Fruit fly (Drosophila melanogaster) whole organism, embryonic: ENCODE data around the gene CG7386.

Experiments used
- ATbp ChIP-seq: fragments of 200-800 bp; sonication (Bioruptor generic); optimal IDR thresholded peaks from 2 replicates; lab custom pipeline; 2017; ENCODE audit warnings: missing biosample characterization, mild to moderate bottlenecking, missing genetic modification characterization, missing genetic modification reagents
- Ada2b ChIP-seq: fragments of 200-800 bp; sonication (Bioruptor generic); IDR thresholded peaks from 2 replicates; pipeline ENCODE4 v1.3.6; 2022; ENCODE audit warnings: missing biosample characterization, missing genetic modification characterization
- Blimp-1 ChIP-seq: fragments of 200-800 bp; sonication (Bioruptor generic); optimal IDR thresholded peaks from 3 replicates; lab custom pipeline; 2018; ENCODE audit warnings: missing biosample characterization, missing genetic modification characterization, mild to moderate bottlenecking, moderate library complexity, missing genetic modification reagents
- CG11247 ChIP-seq: fragments of 200-800 bp; sonication (Bioruptor generic); IDR thresholded peaks from 2 replicates; pipeline ENCODE4 v1.3.6; 2022; ENCODE audit warnings: missing biosample characterization, missing genetic modification characterization
- CG11398 ChIP-seq: fragments of 200-800 bp; sonication (Bioruptor generic); optimal IDR thresholded peaks from 2 replicates; lab custom pipeline; 2016; ENCODE audit warnings: missing biosample characterization, missing genetic modification characterization
- CG11456 ChIP-seq: fragments of 200-800 bp; sonication (Bioruptor generic); IDR thresholded peaks from 3 replicates; pipeline ENCODE4 v1.3.6; 2022; ENCODE audit warnings: missing biosample characterization, missing genetic modification characterization
- CG11695 ChIP-seq: fragments of 200-800 bp; sonication (Bioruptor generic); IDR thresholded peaks from 3 replicates; pipeline ENCODE4 v1.3.6; 2022; ENCODE audit warnings: missing biosample characterization, missing genetic modification characterization
- CG13287 ChIP-seq: fragments of 200-800 bp; sonication (Bioruptor generic); IDR thresholded peaks from 2 replicates; pipeline ENCODE4 v1.3.6; 2022; ENCODE audit warnings: missing biosample characterization, missing genetic modification characterization; ENCODE audit not compliant: partially characterized antibody
- CG14050 ChIP-seq: fragments of 200-800 bp; sonication (Bioruptor generic); IDR thresholded peaks from 3 replicates; pipeline ENCODE4 v1.3.6; 2022; ENCODE audit warnings: missing biosample characterization, missing genetic modification characterization
- CG14710 ChIP-seq: fragments of 200-800 bp; sonication (Bioruptor generic); optimal IDR thresholded peaks from 3 replicates; lab custom pipeline; 2019; ENCODE audit warnings: missing biosample characterization, mild to moderate bottlenecking, missing genetic modification characterization, moderate library complexity
- CG15696 ChIP-seq: fragments of 200-800 bp; sonication (Bioruptor generic); optimal IDR thresholded peaks from 2 replicates; lab custom pipeline; 2019; ENCODE audit warnings: missing biosample characterization, mild to moderate bottlenecking, missing genetic modification characterization, moderate library complexity
- CG1603 ChIP-seq: fragments of 200-800 bp; sonication (Bioruptor generic); optimal IDR thresholded peaks from 2 replicates; lab custom pipeline; 2019; ENCODE audit warnings: missing biosample characterization, mild to moderate bottlenecking, missing genetic modification characterization, moderate library complexity
- CG16813 ChIP-seq: fragments of 200-800 bp; sonication (Bioruptor generic); IDR thresholded peaks from 3 replicates; pipeline ENCODE4 v1.3.6; 2022; ENCODE audit warnings: missing biosample characterization, missing genetic modification characterization; ENCODE audit not compliant: partially characterized antibody
- CG17359 ChIP-seq: fragments of 200-800 bp; sonication (Bioruptor generic); optimal IDR thresholded peaks from 3 replicates; lab custom pipeline; 2018; ENCODE audit warnings: missing biosample characterization, mild to moderate bottlenecking, missing genetic modification characterization, moderate library complexity
- CG17912 ChIP-seq: fragments of 200-800 bp; sonication (Bioruptor generic); optimal IDR thresholded peaks from 2 replicates; lab custom pipeline; 2018; ENCODE audit warnings: missing biosample characterization, mild to moderate bottlenecking, missing genetic modification characterization
- CG18619 ChIP-seq: fragments of 200-800 bp; sonication (Bioruptor generic); optimal IDR thresholded peaks from 3 replicates; lab custom pipeline; 2017; ENCODE audit warnings: missing biosample characterization, mild to moderate bottlenecking, missing genetic modification characterization
- CG2116 ChIP-seq: fragments of 200-800 bp; sonication (Bioruptor generic); optimal IDR thresholded peaks from 3 replicates; lab custom pipeline; 2018; ENCODE audit warnings: missing biosample characterization, mild to moderate bottlenecking, missing genetic modification characterization
- CG33557 ChIP-seq: fragments of 200-800 bp; sonication (Bioruptor generic); optimal IDR thresholded peaks from 2 replicates; lab custom pipeline; 2019; ENCODE audit warnings: missing biosample characterization, mild to moderate bottlenecking, missing genetic modification characterization, moderate library complexity
- CG34422 ChIP-seq: fragments of 200-800 bp; sonication (Bioruptor generic); IDR thresholded peaks from 3 replicates; pipeline ENCODE4 v1.3.6; 2022; ENCODE audit warnings: missing biosample characterization, missing genetic modification characterization
- CG3726 ChIP-seq: fragments of 200-800 bp; sonication (Bioruptor generic); IDR thresholded peaks from 3 replicates; pipeline ENCODE4, ENCODE4 v1.3.6; 2022; ENCODE audit warnings: missing biosample characterization, missing genetic modification characterization
- CG6272 ChIP-seq: fragments of 200-800 bp; sonication (Bioruptor generic); IDR thresholded peaks from 2 replicates; pipeline ENCODE4 v1.3.6; 2022; ENCODE audit warnings: missing biosample characterization, missing genetic modification characterization
- CG7271 ChIP-seq: fragments of 200-800 bp; sonication (Bioruptor generic); optimal IDR thresholded peaks from 2 replicates; lab custom pipeline; 2018; ENCODE audit warnings: missing biosample characterization, mild to moderate bottlenecking, missing genetic modification characterization, moderate library complexity
- CG8765 ChIP-seq: fragments of 200-800 bp; sonication (Bioruptor generic); IDR thresholded peaks from 2 replicates; pipeline ENCODE4 v1.3.6; 2022; ENCODE audit warnings: missing biosample characterization, missing genetic modification characterization
- Fer3 ChIP-seq: fragments of 200-800 bp; sonication (Bioruptor generic); optimal IDR thresholded peaks from 2 replicates; lab custom pipeline; 2018; ENCODE audit warnings: missing biosample characterization, mild to moderate bottlenecking, missing genetic modification characterization, moderate library complexity
- HLHmδ ChIP-seq: fragments of 200-800 bp; sonication (Bioruptor generic); optimal IDR thresholded peaks from 2 replicates; lab custom pipeline; 2018; ENCODE audit warnings: missing biosample characterization, mild to moderate bottlenecking, missing genetic modification characterization, moderate library complexity
- Hr3 ChIP-seq: fragments of 200-800 bp; sonication (Bioruptor generic); optimal IDR thresholded peaks from 3 replicates; lab custom pipeline; 2016; ENCODE audit warnings: missing biosample characterization, missing genetic modification characterization
- Hr39 ChIP-seq: fragments of >200 bp; optimal IDR thresholded peaks from 2 replicates; lab custom pipeline; 2017
- Med ChIP-seq: fragments of 200-800 bp; sonication (Bioruptor generic); peaks from one replicate; lab custom pipeline; 2016; ENCODE audit warnings: missing biosample characterization, missing genetic modification characterization, mild to moderate bottlenecking, inconsistent platforms, moderate library complexity
- Mes4 ChIP-seq: fragments of 200-800 bp; sonication (Bioruptor generic); optimal IDR thresholded peaks from 2 replicates; lab custom pipeline; 2016; ENCODE audit warnings: missing biosample characterization, missing genetic modification characterization
- NfI ChIP-seq: fragments of 200-800 bp; sonication (Bioruptor generic); optimal IDR thresholded peaks from 3 replicates; lab custom pipeline; 2018; ENCODE audit warnings: missing biosample characterization, mild to moderate bottlenecking, missing genetic modification characterization, moderate library complexity
- Optix ChIP-seq: fragments of 200-800 bp; sonication (Bioruptor generic); IDR thresholded peaks from 3 replicates; pipeline ENCODE4 v1.3.6; 2022; ENCODE audit warnings: missing biosample characterization, missing genetic modification characterization
- Scr ChIP-seq: fragments of 200-800 bp; sonication (Bioruptor generic); IDR thresholded peaks from 2 replicates; pipeline ENCODE4 v1.3.6; 2022; ENCODE audit warnings: missing biosample characterization, missing genetic modification characterization; ENCODE audit not compliant: partially characterized antibody
- TFAM ChIP-seq: fragments of 200-800 bp; sonication (Bioruptor generic); optimal IDR thresholded peaks from 2 replicates; lab custom pipeline; 2017; ENCODE audit warnings: missing biosample characterization, missing genetic modification characterization, inconsistent platforms
- Trl ChIP-seq, 3 experiments: fragments of >200 bp in 2 of 3; fragments of 200-800 bp in 1 of 3; sonication (Bioruptor generic) in 1 of 3; optimal IDR thresholded peaks; 2 replicates in 1 of 3; 3 replicates in 2 of 3; lab custom pipeline; 2016 to 2017; ENCODE audit warnings: missing biosample characterization in 1 of 3, missing genetic modification characterization in 1 of 3
- ato ChIP-seq: fragments of 200-800 bp; sonication (Bioruptor generic); IDR thresholded peaks from 2 replicates; pipeline ENCODE4 v1.3.6; 2022; ENCODE audit warnings: missing biosample characterization, missing genetic modification characterization; ENCODE audit not compliant: partially characterized antibody
- cad ChIP-seq: fragments of >200 bp; optimal IDR thresholded peaks from 2 replicates; lab custom pipeline; 2017; ENCODE audit warnings: missing biosample characterization, missing genetic modification characterization
- dmrt99B ChIP-seq: fragments of 200-800 bp; sonication (Bioruptor generic); optimal IDR thresholded peaks from 2 replicates; lab custom pipeline; 2018; ENCODE audit warnings: missing biosample characterization, mild to moderate bottlenecking, missing genetic modification characterization, moderate library complexity
- en ChIP-seq: fragments of 200-800 bp; sonication (Bioruptor generic); optimal IDR thresholded peaks from 2 replicates; lab custom pipeline; 2016; ENCODE audit warnings: missing biosample characterization, missing genetic modification characterization
- fd102C ChIP-seq: fragments of 200-800 bp; sonication (Bioruptor generic); optimal IDR thresholded peaks from 2 replicates; lab custom pipeline; 2018; ENCODE audit warnings: missing biosample characterization, mild to moderate bottlenecking, missing genetic modification characterization, moderate library complexity
- gce ChIP-seq: fragments of 200-800 bp; sonication (Bioruptor generic); IDR thresholded peaks from 3 replicates; pipeline ENCODE4 v1.3.6; 2022; ENCODE audit warnings: missing biosample characterization, missing genetic modification characterization
- grn ChIP-seq: fragments of 200-800 bp; sonication (Bioruptor generic); optimal IDR thresholded peaks from 3 replicates; lab custom pipeline; 2017; ENCODE audit warnings: missing biosample characterization, missing genetic modification characterization
- hth ChIP-seq: fragments of >200 bp; optimal IDR thresholded peaks from 2 replicates; lab custom pipeline; 2017; ENCODE audit warnings: inconsistent platforms
- kay ChIP-seq: fragments of 200-800 bp; sonication (Bioruptor generic); optimal IDR thresholded peaks from 2 replicates; lab custom pipeline; 2016; ENCODE audit warnings: missing biosample characterization, missing genetic modification characterization
- kni ChIP-seq: fragments of 200-800 bp; sonication (Bioruptor generic); optimal IDR thresholded peaks from 3 replicates; lab custom pipeline; 2017; ENCODE audit warnings: mild to moderate bottlenecking, missing biosample characterization, missing genetic modification reagents, missing genetic modification characterization
- p53 ChIP-seq: fragments of 200-800 bp; sonication (Bioruptor generic); optimal IDR thresholded peaks from 2 replicates; lab custom pipeline; 2016; ENCODE audit warnings: missing biosample characterization, missing genetic modification characterization
- pan ChIP-seq, 4 experiments: fragments of >200 bp in 3 of 4; fragments of 200-800 bp in 1 of 4; sonication (Bioruptor generic) in 1 of 4; optimal IDR thresholded peaks in 3 of 4; IDR thresholded peaks in 1 of 4; 2 replicates each; pipeline versions ENCODE4 v1.3.6 to Lab custom; 2017 to 2022; ENCODE audit warnings: missing biosample characterization in 2 of 4, missing genetic modification characterization in 2 of 4, mixed read lengths in 1 of 4
- pros ChIP-seq: fragments of 200-800 bp; sonication (Bioruptor generic); optimal IDR thresholded peaks from 3 replicates; lab custom pipeline; 2019; ENCODE audit warnings: missing biosample characterization, mild to moderate bottlenecking, missing genetic modification characterization, moderate library complexity
- rib ChIP-seq: fragments of 200-800 bp; sonication (Bioruptor generic); IDR thresholded peaks from 2 replicates; pipeline ENCODE4 v1.3.6; 2022; ENCODE audit warnings: missing biosample characterization, missing genetic modification characterization
- sima ChIP-seq: fragments of 200-800 bp; sonication (Bioruptor generic); optimal IDR thresholded peaks from 2 replicates; lab custom pipeline; 2016; ENCODE audit warnings: missing biosample characterization, missing genetic modification characterization
- zfh2 ChIP-seq: fragments of 200-800 bp; sonication (Bioruptor generic); optimal IDR thresholded peaks from 2 replicates; lab custom pipeline; 2016; ENCODE audit warnings: missing biosample characterization, missing genetic modification characterization

CG7386 gene

DNA sequence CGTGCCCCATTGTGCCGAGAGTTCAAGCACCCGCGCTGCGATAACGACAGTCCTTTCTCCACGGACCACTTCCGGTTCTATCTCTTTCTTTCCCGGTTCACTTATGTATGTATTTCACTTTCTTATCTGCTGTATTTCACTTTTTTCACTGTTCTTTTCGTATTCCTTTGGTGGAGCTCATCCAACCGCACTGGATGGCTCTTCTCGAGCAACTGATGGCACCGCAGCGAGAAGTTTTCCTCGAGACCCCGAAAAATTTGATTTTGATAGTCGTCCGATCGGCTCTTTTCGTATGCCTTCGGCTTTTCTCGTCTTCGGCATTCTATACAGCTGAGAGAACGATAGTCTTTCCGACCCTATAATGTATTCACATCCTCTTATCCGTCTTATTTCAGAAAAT, 28.3 kb downstream of the CG7386 start, which contains the start of gene LanA (continued):
- TF ChIP-seq Ada2b (GFP tag; lab: Robert Waterston, UW) (no peak), hth (no peak), fd102C (GFP tag; lab: Kevin White, UChicago) (peak; percentile 60), grn (no peak), rib (GFP tag; lab: Robert Waterston, UW) (0 out of 2 replicates have a peak, but pooled peaks have one; percentile 15), HLHmδ (GFP tag; lab: Kevin White, UChicago) (peak; percentile 75), CG34422 (GFP tag; lab: Robert Waterston, UW) (peak; percentile 67), Blimp-1 (GFP tag; lab: Kevin White, UChicago) (peak; percentile 65), CG33557 (GFP tag; lab: Kevin White, UChicago) (peak; percentile 12), CG11398 (GFP tag; lab: Kevin White, UChicago) (peak; percentile 47), CG15696 (tag; lab: Kevin White, UChicago) (peak; percentile 9), Mes4 (GFP tag; lab: Kevin White, UChicago) (no peak), CG17359 (tag; lab: Kevin White, UChicago) (no peak), kni (no peak), CG17912 (peak; percentile 16), Scr (0 out of 2 replicates have a peak, but pooled peaks have one; percentile 20), pros (GFP tag; lab: Kevin White, UChicago) (peak; percentile 44), TFAM (GFP tag; lab: Kevin White, UChicago) (no peak), CG14050 (no peak), gce (0 out of 3 replicates have a peak, but pooled peaks have one; percentile 46), CG6272 (no peak), Fer3 (no peak), CG3726 (GFP tag; lab: Robert Waterston, UW) (no peak), NfI (GFP tag; lab: Kevin White, UChicago) (no peak), CG11695 (GFP tag; lab: Robert Waterston, UW) (no peak), ato (0 out of 2 replicates have a peak, but pooled peaks have one; percentile 45), p53 (no peak), CG2116 (GFP tag; lab: Kevin White, UChicago) (no peak), Optix (GFP tag; lab: Robert Waterston, UW) (no peak), CG11456 (no peak), en (GFP tag; lab: Kevin White, UChicago) (no peak), CG8765 (GFP tag; lab: Robert Waterston, UW) (no peak), sima (GFP tag; lab: Kevin White, UChicago) (no peak), kay (GFP tag; lab: Kevin White, UChicago) (no peak), dmrt99B (no peak), CG11247 (no peak), CG1603 (tag; lab: Kevin White, UChicago) (peak; percentile 32), zfh2 (no peak), CG18619 (no peak), Med (GFP tag; lab: Kevin White, UChicago) (peak; percentile 87), cad (no peak), pan (optimal IDR thresholded peaks at IDR 0.05; lab: Kevin White, UChicago) (no peak), pan (GFP tag; optimal IDR thresholded peaks at IDR 0.05 in 1 of 2, IDR thresholded peaks at IDR 0.05 in 1 of 2) (peak in 1 of 2 experiments; percentile 11), CG13287 (no peak; the same call in 1 of the 2 replicates), CG7271 (peak; percentile 31), Trl (optimal IDR thresholded peaks at IDR 0.05; lab: Kevin White, UChicago) (no peak), Trl (GFP tag; optimal IDR thresholded peaks at IDR 0.05; lab: Kevin White, UChicago) (no peak), CG14710 (tag; lab: Kevin White, UChicago) (no peak), Hr39 (no peak), CG16813 (GFP tag; lab: Robert Waterston, UW) (0 out of 3 replicates have a peak, but pooled peaks have one; percentile 11), Hr3 (GFP tag; lab: Kevin White, UChicago) (no peak), ATbp (no peak)
